Worm (Caenorhabditis elegans) whole organism, L3 larva: ENCODE measurements around the gene fbxa-134.

Source experiments
- aly-2 ChIP-seq: fragments of 150-350 bp; optimal IDR thresholded peaks from 2 replicates; lab custom pipeline; 2014; ENCODE audit warnings: missing biosample characterization, missing genetic modification characterization
- ama-1 ChIP-seq: fragments of 150-350 bp; optimal IDR thresholded peaks from 2 replicates; lab custom pipeline; 2018
- ceh-16 ChIP-seq: sonication (generic microtip); optimal IDR thresholded peaks from 2 replicates; lab custom pipeline; 2017; ENCODE audit warnings: missing biosample characterization, missing genetic modification characterization
- ceh-28 ChIP-seq: fragments of 150-350 bp; optimal IDR thresholded peaks from 2 replicates; lab custom pipeline; 2014; ENCODE audit warnings: missing biosample characterization, missing genetic modification reagents, missing genetic modification characterization
- ceh-82 ChIP-seq: fragments of 150-350 bp; optimal IDR thresholded peaks from 2 replicates; lab custom pipeline; 2014; ENCODE audit warnings: missing biosample characterization, missing genetic modification characterization
- ceh-9 ChIP-seq: sonication (generic microtip); optimal IDR thresholded peaks from 2 replicates; lab custom pipeline; 2018; ENCODE audit warnings: missing biosample characterization, missing genetic modification characterization
- daf-12 ChIP-seq: fragments of 150-350 bp; optimal IDR thresholded peaks from 2 replicates; lab custom pipeline; 2014; ENCODE audit warnings: missing biosample characterization, missing genetic modification reagents, missing genetic modification characterization
- egl-27 ChIP-seq: sonication (generic microtip); optimal IDR thresholded peaks from 4 replicates; lab custom pipeline; 2017; ENCODE audit warnings: missing biosample characterization, missing genetic modification reagents, missing genetic modification characterization
- egl-5 ChIP-seq: fragments of 150-350 bp; optimal IDR thresholded peaks from 2 replicates; lab custom pipeline; 2017; ENCODE audit warnings: missing biosample characterization, missing genetic modification reagents, missing genetic modification characterization, inconsistent platforms
- elt-2 ChIP-seq: sonication (generic microtip); optimal IDR thresholded peaks from 2 replicates; lab custom pipeline; 2016; ENCODE audit warnings: missing genetic modification reagents, mild to moderate bottlenecking, missing genetic modification characterization, missing compliant biosample characterization
- elt-3 ChIP-seq, 3 experiments: fragments of 150-350 bp in 1 of 3; sonication (generic microtip) in 2 of 3; optimal IDR thresholded peaks; 2 replicates in 2 of 3; 4 replicates in 1 of 3; lab custom pipeline; 2014 to 2017; ENCODE audit warnings: missing biosample characterization in 3 of 3, missing genetic modification characterization in 3 of 3
- eor-1 ChIP-seq, 2 experiments: fragments of 150-350 bp; optimal IDR thresholded peaks; 2 replicates each; lab custom pipeline; 2014 to 2018; ENCODE audit warnings: missing biosample characterization in 2 of 2, missing genetic modification characterization in 2 of 2
- fkh-10 ChIP-seq: sonication (generic microtip); optimal IDR thresholded peaks from 2 replicates; lab custom pipeline; 2017; ENCODE audit warnings: missing biosample characterization, missing genetic modification reagents, missing genetic modification characterization
- fos-1 ChIP-seq: fragments of 150-350 bp; optimal IDR thresholded peaks from 2 replicates; lab custom pipeline; 2014; ENCODE audit warnings: missing biosample characterization, missing genetic modification characterization
- hmg-11 ChIP-seq: sonication (generic microtip); optimal IDR thresholded peaks from 2 replicates; lab custom pipeline; 2016; ENCODE audit warnings: missing genetic modification characterization, missing compliant biosample characterization
- jun-1 ChIP-seq: fragments of 150-350 bp; optimal IDR thresholded peaks from 2 replicates; lab custom pipeline; 2014; ENCODE audit warnings: missing biosample characterization, missing genetic modification reagents, missing genetic modification characterization
- lin-15B ChIP-seq: fragments of 150-350 bp; optimal IDR thresholded peaks from 2 replicates; lab custom pipeline; 2014; ENCODE audit warnings: missing biosample characterization, missing genetic modification characterization
- lin-39 ChIP-seq: fragments of 150-350 bp; optimal IDR thresholded peaks from 2 replicates; lab custom pipeline; 2018; ENCODE audit warnings: missing biosample characterization, missing genetic modification reagents, missing genetic modification characterization
- lsy-12 ChIP-seq: sonication (generic microtip); optimal IDR thresholded peaks from 2 replicates; lab custom pipeline; 2016; ENCODE audit warnings: mild to moderate bottlenecking, missing genetic modification characterization, missing compliant biosample characterization
- mdl-1 ChIP-seq: fragments of 150-350 bp; optimal IDR thresholded peaks from 2 replicates; lab custom pipeline; 2014; ENCODE audit warnings: missing biosample characterization, missing genetic modification characterization
- nfya-1 ChIP-seq: sonication (generic microtip); optimal IDR thresholded peaks from 2 replicates; lab custom pipeline; 2017; ENCODE audit warnings: missing genetic modification characterization, mild to moderate bottlenecking, missing compliant biosample characterization, antibody characterized with exemption, moderate library complexity; ENCODE audit not compliant: insufficient read depth
- nhr-11 ChIP-seq: fragments of 150-350 bp; optimal IDR thresholded peaks from 2 replicates; lab custom pipeline; 2014; ENCODE audit warnings: missing biosample characterization, missing genetic modification characterization
- nhr-12 ChIP-seq: fragments of 150-350 bp; optimal IDR thresholded peaks from 2 replicates; lab custom pipeline; 2014; ENCODE audit warnings: missing biosample characterization, missing genetic modification characterization
- nhr-23 ChIP-seq: fragments of 150-350 bp; optimal IDR thresholded peaks from 2 replicates; lab custom pipeline; 2014; ENCODE audit warnings: missing biosample characterization, missing genetic modification reagents, missing genetic modification characterization
- nhr-237 ChIP-seq: fragments of 150-350 bp; optimal IDR thresholded peaks from 2 replicates; lab custom pipeline; 2014; ENCODE audit warnings: missing biosample characterization, missing genetic modification characterization
- nhr-25 ChIP-seq: sonication (generic microtip); optimal IDR thresholded peaks from 2 replicates; lab custom pipeline; 2017; ENCODE audit warnings: missing biosample characterization, missing genetic modification characterization
- nhr-28 ChIP-seq: fragments of 150-350 bp; optimal IDR thresholded peaks from 2 replicates; lab custom pipeline; 2014; ENCODE audit warnings: missing biosample characterization, missing genetic modification characterization
- nhr-43 ChIP-seq: sonication (generic microtip); optimal IDR thresholded peaks from 2 replicates; lab custom pipeline; 2016; ENCODE audit warnings: mild to moderate bottlenecking, missing genetic modification characterization, missing compliant biosample characterization; ENCODE audit not compliant: poor library complexity, severe bottlenecking
- nhr-67 ChIP-seq: fragments of 150-350 bp; optimal IDR thresholded peaks from 2 replicates; lab custom pipeline; 2014; ENCODE audit warnings: missing biosample characterization, missing genetic modification characterization
- nhr-76 ChIP-seq: fragments of 150-350 bp; sonication (generic microtip); optimal IDR thresholded peaks from 5 replicates; lab custom pipeline; 2014; ENCODE audit warnings: missing biosample characterization, missing genetic modification characterization
- nhr-77 ChIP-seq: fragments of 150-350 bp; optimal IDR thresholded peaks from 2 replicates; lab custom pipeline; 2014; ENCODE audit warnings: missing biosample characterization, missing genetic modification characterization
- pha-4 ChIP-seq: fragments of 150-350 bp; optimal IDR thresholded peaks from 2 replicates; lab custom pipeline; 2014; ENCODE audit warnings: missing biosample characterization, missing genetic modification reagents, missing genetic modification characterization
- pqm-1 ChIP-seq: fragments of 150-350 bp; optimal IDR thresholded peaks from 2 replicates; lab custom pipeline; 2017; ENCODE audit warnings: missing biosample characterization, missing genetic modification characterization, inconsistent platforms
- sea-2 ChIP-seq: fragments of 150-350 bp; sonication (generic microtip); optimal IDR thresholded peaks from 4 replicates; lab custom pipeline; 2014; ENCODE audit warnings: missing biosample characterization, missing genetic modification reagents, missing genetic modification characterization
- snpc-4 ChIP-seq: fragments of 150-350 bp; optimal IDR thresholded peaks from 2 replicates; lab custom pipeline; 2014; ENCODE audit warnings: missing biosample characterization, missing genetic modification characterization
- unc-39 ChIP-seq: sonication (generic microtip); optimal IDR thresholded peaks from 4 replicates; lab custom pipeline; 2017; ENCODE audit warnings: missing biosample characterization, missing genetic modification characterization
- unc-62 ChIP-seq: fragments of 150-350 bp; sonication (generic microtip); optimal IDR thresholded peaks from 4 replicates; lab custom pipeline; 2014; ENCODE audit warnings: missing biosample characterization, missing genetic modification reagents, missing genetic modification characterization
- ztf-11 ChIP-seq: fragments of 150-350 bp; optimal IDR thresholded peaks from 2 replicates; lab custom pipeline; 2014; ENCODE audit warnings: missing biosample characterization, missing genetic modification characterization
- ztf-4 ChIP-seq: fragments of 150-350 bp; optimal IDR thresholded peaks from 2 replicates; lab custom pipeline; 2014; ENCODE audit warnings: missing biosample characterization, missing genetic modification characterization

The fbxa-134 gene

DNA sequence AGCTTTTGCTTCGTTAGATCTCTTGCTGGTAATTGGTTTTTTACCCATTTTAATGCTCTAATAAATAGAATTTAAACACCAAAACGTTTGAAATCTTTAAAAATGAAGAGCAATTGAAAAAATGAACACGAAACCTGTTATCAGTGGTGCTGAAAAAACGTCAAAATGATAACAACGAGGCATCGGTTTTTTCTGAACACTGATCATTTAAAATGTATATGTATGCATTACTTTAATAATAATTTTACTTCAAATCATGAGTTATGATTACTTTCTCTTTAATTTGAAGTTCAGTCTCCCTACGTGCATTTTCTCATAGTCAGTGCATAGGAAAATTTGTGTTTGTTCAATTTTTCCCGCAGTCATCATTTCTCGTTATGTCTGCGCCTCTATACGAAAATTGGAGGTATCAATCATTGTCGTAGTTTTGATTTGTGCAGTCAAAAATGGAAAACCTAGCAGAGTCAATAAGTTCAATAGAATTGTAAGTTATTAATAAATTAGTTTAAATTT lies 30.2 kb downstream of the fbxa-134 start, which contains the start of gene F31E9.3:
Gene F31E9.3 (plus strand): TSS at position 194 of the 513 bp plus-strand sequence.
- TF ChIP-seq elt-2 (tag; lab: Kevin White, UChicago) (peak; percentile 70), aly-2 (tag; lab: Kevin White, UChicago) (no peak), pha-4 (peak; percentile 13), elt-3 (tag; optimal IDR thresholded peaks at IDR 0.05; lab: Kevin White, UChicago) (no peak)

DNA sequence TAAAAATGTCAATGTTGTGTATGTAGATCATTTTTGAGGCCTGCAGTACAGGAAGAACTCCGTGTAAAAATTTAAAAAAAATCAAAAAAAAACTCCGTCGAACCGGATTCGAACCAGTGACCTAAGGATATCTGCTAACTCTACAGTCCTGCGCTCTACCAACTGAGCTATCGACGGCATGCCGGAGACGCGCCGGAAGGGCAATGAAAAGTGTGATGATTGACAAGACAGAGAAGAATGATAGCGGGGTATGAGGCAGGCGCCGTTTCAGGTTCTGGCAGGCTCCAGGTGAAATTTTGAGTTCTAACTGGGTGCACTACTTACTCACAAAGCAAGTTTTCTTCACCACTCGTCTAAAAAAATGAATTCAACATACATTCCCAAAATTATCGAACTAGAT lies 34.9 kb downstream of the fbxa-134 start, which contains the start of gene srz-58:
Gene srz-58 (plus strand): TSS at position 362 of the 400 bp plus-strand sequence.
- TF ChIP-seq snpc-4 (tag; lab: Kevin White, UChicago) (no peak), nhr-23 (tag; lab: Kevin White, UChicago) (no peak)

DNA sequence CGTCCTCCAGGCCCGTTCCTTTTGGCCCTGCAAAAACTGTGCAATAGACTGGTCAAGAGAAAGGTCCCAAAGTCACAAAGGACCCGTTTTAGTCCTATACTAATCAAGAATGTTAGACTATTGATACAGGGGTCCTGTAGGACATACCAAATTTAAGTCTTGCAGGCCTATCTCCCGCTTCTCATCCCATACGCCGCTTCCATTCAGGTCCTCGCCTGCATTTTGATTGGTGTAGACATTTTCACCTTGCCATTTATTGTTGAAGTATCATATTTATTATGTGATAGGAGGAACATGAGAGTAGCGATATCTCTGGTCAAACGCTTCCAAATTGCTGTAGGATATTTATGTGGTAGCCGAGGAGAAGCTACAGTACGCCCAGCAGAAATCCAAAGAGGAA lies 35.4 kb downstream of the fbxa-134 start:
- TF ChIP-seq nhr-25 (no peak), lin-39 (no peak), ceh-9 (tag; lab: Kevin White, UChicago) (no peak), unc-39 (no peak), ama-1 (lab: Kevin White, UChicago) (no peak), elt-2 (tag; lab: Kevin White, UChicago) (no peak)

DNA sequence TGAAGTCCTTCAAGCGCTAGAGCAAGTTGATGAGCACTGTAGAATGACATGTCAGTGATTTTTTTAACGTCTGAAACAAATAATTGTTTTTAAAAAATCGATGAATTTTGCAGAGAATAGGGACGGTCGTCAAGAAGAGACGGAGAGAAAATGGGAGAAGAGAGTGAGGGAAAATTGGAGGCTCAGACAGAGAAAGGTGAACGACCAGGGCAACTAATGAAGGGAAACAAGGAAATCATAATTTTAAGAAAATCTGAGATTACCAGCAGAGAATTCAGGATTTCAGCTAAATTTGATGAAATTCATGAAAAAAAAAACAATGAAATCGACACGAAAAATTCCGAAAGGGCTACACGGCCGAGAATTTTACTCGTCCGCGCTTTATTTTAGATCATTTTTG lies 37.6 kb downstream of the fbxa-134 start, which contains the start of gene F31E9.6:
Gene F31E9.6 (minus strand): TSS at position 91 of the 400 bp plus-strand sequence.
- TF ChIP-seq nfya-1 (tag; lab: Kevin White, UChicago) (no peak), nhr-28 (no peak), nhr-76 (tag; lab: Kevin White, UChicago) (no peak), fos-1 (no peak), ceh-28 (tag; lab: Kevin White, UChicago) (no peak), aly-2 (tag; lab: Kevin White, UChicago) (no peak), mdl-1 (no peak), ceh-16 (tag; lab: Kevin White, UChicago) (no peak), ztf-11 (tag; lab: Kevin White, UChicago) (no peak), nhr-77 (no peak), ceh-82 (no peak), elt-2 (tag; lab: Kevin White, UChicago) (no peak), elt-3 (tag; optimal IDR thresholded peaks at IDR 0.05; lab: Kevin White, UChicago) (no peak), unc-39 (no peak), ztf-4 (no peak)

DNA sequence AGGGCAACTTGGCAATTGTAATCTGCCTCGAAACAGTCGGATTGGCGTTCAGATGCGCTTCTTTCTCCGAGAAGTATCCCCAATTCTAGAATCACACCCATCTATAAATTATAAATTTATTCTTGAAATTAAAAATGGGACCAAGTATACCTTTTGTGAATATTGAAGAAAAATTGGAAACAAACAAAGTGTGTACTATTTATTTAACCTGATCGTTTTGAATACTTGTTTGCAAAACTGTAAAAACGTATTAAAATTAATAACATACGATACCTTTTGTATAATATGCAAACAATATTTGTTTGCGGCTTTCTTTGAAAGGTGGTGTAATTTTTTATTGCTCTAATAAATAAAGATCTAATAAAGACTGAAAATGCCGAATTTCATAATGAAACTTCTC lies 40.3 kb downstream of the fbxa-134 start, which contains the start of gene Y61B8B.3:
Gene Y61B8B.3 (minus strand): TSS at position 101 of the 400 bp plus-strand sequence.
- TF ChIP-seq nhr-11 (tag; lab: Kevin White, UChicago) (no peak), nfya-1 (tag; lab: Kevin White, UChicago) (no peak), mdl-1 (no peak), nhr-25 (no peak), unc-62 (GFP tag; lab: Kevin White, UChicago) (no peak), ceh-9 (tag; lab: Kevin White, UChicago) (no peak)
- TF ChIP-seq, all 47 proteins: peak for 0

DNA sequence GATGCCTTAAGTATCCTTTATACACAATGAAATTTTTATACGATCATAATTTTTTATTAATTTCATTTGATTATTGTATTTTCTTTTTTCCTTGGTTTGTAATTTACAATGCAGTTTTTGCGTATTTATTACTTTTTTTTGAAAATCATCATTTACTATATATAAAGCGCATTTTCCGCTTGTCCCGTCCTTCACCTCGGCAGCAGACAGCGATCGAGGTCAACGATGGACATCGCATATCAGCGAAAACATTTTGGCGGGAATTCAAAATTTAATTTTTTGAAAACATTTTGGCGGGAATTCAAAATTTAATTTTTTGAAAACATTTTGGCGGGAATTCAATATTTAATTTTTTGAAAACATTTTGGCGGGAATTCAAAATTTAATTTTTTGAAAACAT lies 44.7 kb downstream of the fbxa-134 start:
- TF ChIP-seq nhr-12 (tag; lab: Kevin White, UChicago) (no peak), ceh-82 (no peak), jun-1 (tag; lab: Kevin White, UChicago) (no peak), lin-15B (tag; lab: Kevin White, UChicago) (no peak), egl-5 (tag; lab: Kevin White, UChicago) (no peak), ceh-9 (tag; lab: Kevin White, UChicago) (no peak), nfya-1 (tag; lab: Kevin White, UChicago) (no peak)

DNA sequence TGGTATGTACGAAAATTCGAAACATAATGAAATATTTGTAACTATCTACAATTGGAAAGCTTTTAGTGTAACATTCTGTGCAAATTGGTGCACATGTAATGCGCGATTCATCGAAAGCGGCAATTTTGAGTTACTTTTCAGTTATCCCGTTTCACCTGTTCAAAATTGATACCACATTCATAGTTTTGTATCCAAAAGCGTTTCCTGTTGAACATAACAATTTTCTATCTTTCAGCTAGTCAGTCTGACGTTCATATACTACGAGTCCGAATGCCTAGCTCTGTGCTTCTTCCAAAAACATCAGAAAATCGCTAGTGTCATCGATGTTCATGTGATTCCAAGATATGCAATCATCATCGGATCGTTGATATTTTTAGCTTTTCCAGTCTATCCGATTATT lies 49.3 kb downstream of the fbxa-134 start:
- no peak for TF ChIP-seq hmg-11
- no peak for TF ChIP-seq ztf-11 (tag; lab: Kevin White, UChicago)
- no peak for TF ChIP-seq egl-5 (tag; lab: Kevin White, UChicago)
- no peak for TF ChIP-seq daf-12 (tag; lab: Kevin White, UChicago)
- no peak for TF ChIP-seq nhr-12 (tag; lab: Kevin White, UChicago)
- no peak for TF ChIP-seq ztf-4
- TF ChIP-seq nhr-43 (tag; lab: Kevin White, UChicago): no peak
- TF ChIP-seq ceh-16 (tag; lab: Kevin White, UChicago): no peak
- no peak for TF ChIP-seq eor-1 (tag; optimal IDR thresholded peaks at IDR 0.05; lab: Kevin White, UChicago)
- no peak for TF ChIP-seq nhr-237 (tag; lab: Kevin White, UChicago)
- TF ChIP-seq nhr-67 (tag; lab: Kevin White, UChicago): no peak
- no peak for TF ChIP-seq egl-27 (tag; lab: Kevin White, UChicago)
- TF ChIP-seq fkh-10: no peak
- no peak for TF ChIP-seq pqm-1 (tag; lab: Kevin White, UChicago)
- no peak for TF ChIP-seq lsy-12
- TF ChIP-seq nfya-1 (tag; lab: Kevin White, UChicago): no peak
- TF ChIP-seq sea-2 (GFP tag; lab: Kevin White, UChicago): no peak
- TF ChIP-seq nhr-28: no peak
